Worm (Caenorhabditis elegans) whole organism, L4 larva: ENCODE data around the gene pgp-14.

Experiments used
- F10B5.3 ChIP-seq: sonication (generic microtip); optimal IDR thresholded peaks from 2 replicates; lab custom pipeline; 2016; ENCODE audit warnings: mild to moderate bottlenecking, missing genetic modification characterization, missing compliant biosample characterization
- F49E8.2 ChIP-seq: sonication (generic microtip); optimal IDR thresholded peaks from 2 replicates; lab custom pipeline; 2016; ENCODE audit warnings: missing compliant biosample characterization, mild to moderate bottlenecking, missing genetic modification characterization, borderline replicate concordance
- R02D3.7 ChIP-seq: fragments of 150-350 bp; sonication (generic microtip); optimal IDR thresholded peaks from 3 replicates; lab custom pipeline; 2014; ENCODE audit warnings: missing biosample characterization, missing genetic modification characterization
- T20F7.1 ChIP-seq: fragments of 200-800 bp; sonication (Bioruptor generic); optimal IDR thresholded peaks from 2 replicates; lab custom pipeline; 2018; ENCODE audit warnings: mild to moderate bottlenecking, missing genetic modification characterization, missing compliant biosample characterization
- Y48G9A.11 ChIP-seq: fragments of 200-800 bp; sonication (Bioruptor generic); IDR thresholded peaks from 2 replicates; pipeline ENCODE4 v1.3.6; 2022; ENCODE audit warnings: missing genetic modification reagents, missing genetic modification characterization, missing compliant biosample characterization
- aha-1 ChIP-seq: fragments of 150-350 bp; peaks from one replicate; lab custom pipeline; 2014; ENCODE audit warnings: missing biosample characterization, missing genetic modification characterization
- ceh-32 ChIP-seq: sonication (generic microtip); optimal IDR thresholded peaks from 2 replicates; lab custom pipeline; 2016; ENCODE audit warnings: mild to moderate bottlenecking, missing genetic modification characterization, missing compliant biosample characterization; ENCODE audit not compliant: poor library complexity
- ctbp-1 ChIP-seq: fragments of 200-800 bp; sonication (Bioruptor generic); IDR thresholded peaks from 2 replicates; pipeline ENCODE4 v1.3.6; 2022; ENCODE audit warnings: missing genetic modification reagents, missing genetic modification characterization, missing compliant biosample characterization
- daf-16 ChIP-seq, 3 experiments: sonication (generic microtip); optimal IDR thresholded peaks; 2 replicates each; lab custom pipeline; 2016 to 2017; ENCODE audit warnings: missing genetic modification characterization in 3 of 3, missing genetic modification reagents in 3 of 3, mild to moderate bottlenecking in 2 of 3, missing compliant biosample characterization in 2 of 3, missing biosample characterization in 1 of 3, moderate library complexity in 1 of 3
- daf-19 ChIP-seq: fragments of 200-800 bp; sonication (Bioruptor generic); conservative IDR thresholded peaks from 2 replicates; pipeline ENCODE4 v1.3.6; 2022; ENCODE audit warnings: missing genetic modification characterization, missing compliant biosample characterization
- dmd-6 ChIP-seq: fragments of 200-800 bp; sonication (Bioruptor generic); IDR thresholded peaks from 2 replicates; pipeline ENCODE4 v1.3.6; 2022; ENCODE audit warnings: missing genetic modification reagents, missing genetic modification characterization, missing compliant biosample characterization
- dve-1 ChIP-seq: sonication (generic microtip); optimal IDR thresholded peaks from 2 replicates; lab custom pipeline; 2017; ENCODE audit warnings: antibody characterized with exemption, mild to moderate bottlenecking, missing genetic modification characterization, missing compliant biosample characterization; ENCODE audit not compliant: insufficient read depth
- fkh-10 ChIP-seq: fragments of 150-350 bp; optimal IDR thresholded peaks from 2 replicates; lab custom pipeline; 2014; ENCODE audit warnings: missing biosample characterization, missing genetic modification reagents, missing genetic modification characterization
- hif-1 ChIP-seq, 2 experiments: sonication (generic microtip); optimal IDR thresholded peaks; 2 replicates each; lab custom pipeline; 2016 to 2017; ENCODE audit warnings: missing compliant biosample characterization in 2 of 2, missing genetic modification characterization in 2 of 2, missing genetic modification reagents in 2 of 2, missing genotype in 2 of 2, mild to moderate bottlenecking in 1 of 2
- hlh-11 ChIP-seq: fragments of 200-800 bp; sonication (Bioruptor generic); optimal IDR thresholded peaks from 2 replicates; lab custom pipeline; 2018; ENCODE audit warnings: mild to moderate bottlenecking, missing genetic modification characterization, missing compliant biosample characterization
- hlh-30 ChIP-seq: sonication (generic microtip); optimal IDR thresholded peaks from 2 replicates; lab custom pipeline; 2017; ENCODE audit warnings: antibody characterized with exemption, mild to moderate bottlenecking, missing genetic modification characterization, missing compliant biosample characterization; ENCODE audit not compliant: insufficient read depth
- jun-1 ChIP-seq: fragments of 150-350 bp; optimal IDR thresholded peaks from 2 replicates; lab custom pipeline; 2014; ENCODE audit warnings: missing biosample characterization, missing genetic modification reagents, missing genetic modification characterization
- lin-13 ChIP-seq: fragments of 150-350 bp; optimal IDR thresholded peaks from 2 replicates; lab custom pipeline; 2014; ENCODE audit warnings: missing biosample characterization, missing genetic modification reagents, missing genetic modification characterization
- lin-15B ChIP-seq: fragments of 150-350 bp; sonication (generic microtip); optimal IDR thresholded peaks from 3 replicates; lab custom pipeline; 2014; ENCODE audit warnings: missing biosample characterization, missing genetic modification characterization
- lin-29 ChIP-seq: fragments of 200-800 bp; sonication (Bioruptor generic); IDR thresholded peaks from 2 replicates; pipeline ENCODE4 v1.3.6; 2022; ENCODE audit warnings: missing genetic modification reagents, missing genetic modification characterization, missing compliant biosample characterization
- lsy-2 ChIP-seq, 2 experiments: fragments of 150-350 bp in 1 of 2; sonication (generic microtip) in 1 of 2; optimal IDR thresholded peaks; 2 replicates each; lab custom pipeline; 2014 to 2017; ENCODE audit warnings: missing biosample characterization in 2 of 2, missing genetic modification characterization in 2 of 2
- madf-5 ChIP-seq, 2 experiments: fragments of 200-800 bp; sonication (Bioruptor generic); IDR thresholded peaks; 2 replicates each; pipeline ENCODE4 v1.3.6; 2022; ENCODE audit warnings: missing compliant biosample characterization in 2 of 2, missing genetic modification characterization in 2 of 2
- mdl-1 ChIP-seq, 2 experiments: fragments of 150-350 bp in 1 of 2; sonication (generic microtip) in 1 of 2; optimal IDR thresholded peaks; 2 replicates each; lab custom pipeline; 2014 to 2017; ENCODE audit warnings: missing biosample characterization in 2 of 2, missing genetic modification characterization in 2 of 2
- mxl-2 ChIP-seq: fragments of 200-800 bp; sonication (Bioruptor generic); conservative IDR thresholded peaks from 2 replicates; pipeline ENCODE4 v1.3.6; 2022; ENCODE audit warnings: missing genetic modification reagents, missing genetic modification characterization, missing compliant biosample characterization
- mxl-3 ChIP-seq: fragments of 200-800 bp; sonication (Bioruptor generic); optimal IDR thresholded peaks from 2 replicates; lab custom pipeline; 2018; ENCODE audit warnings: mild to moderate bottlenecking, missing genetic modification characterization, missing compliant biosample characterization
- nhr-102 ChIP-seq: sonication (generic microtip); optimal IDR thresholded peaks from 2 replicates; lab custom pipeline; 2016; ENCODE audit warnings: mild to moderate bottlenecking, missing genetic modification characterization, moderate library complexity, missing compliant biosample characterization
- nhr-237 ChIP-seq: sonication (generic microtip); optimal IDR thresholded peaks from 2 replicates; lab custom pipeline; 2017; ENCODE audit warnings: missing biosample characterization, missing genetic modification characterization
- nhr-25 ChIP-seq: sonication (generic microtip); optimal IDR thresholded peaks from 2 replicates; lab custom pipeline; 2017; ENCODE audit warnings: missing genetic modification characterization, mild to moderate bottlenecking, missing compliant biosample characterization, antibody characterized with exemption, moderate library complexity, borderline replicate concordance; ENCODE audit not compliant: insufficient read depth
- nhr-28 ChIP-seq: fragments of 150-350 bp; optimal IDR thresholded peaks from 2 replicates; lab custom pipeline; 2014; ENCODE audit warnings: missing biosample characterization, missing genetic modification characterization
- nhr-48 ChIP-seq: sonication (generic microtip); optimal IDR thresholded peaks from 2 replicates; lab custom pipeline; 2016; ENCODE audit warnings: mild to moderate bottlenecking, missing genetic modification characterization, missing compliant biosample characterization
- nhr-77 ChIP-seq: fragments of 150-350 bp; optimal IDR thresholded peaks from 2 replicates; lab custom pipeline; 2014; ENCODE audit warnings: missing biosample characterization, missing genetic modification characterization
- pha-4 ChIP-seq, 2 experiments: fragments of 150-350 bp in 1 of 2; fragments of 200-800 bp in 1 of 2; sonication (Bioruptor generic) in 1 of 2; IDR thresholded peaks in 1 of 2; optimal IDR thresholded peaks in 1 of 2; 2 replicates each; pipeline versions ENCODE4 v1.3.6 to Lab custom; 2014 to 2022; ENCODE audit warnings: missing genetic modification characterization in 2 of 2, missing genetic modification reagents in 2 of 2, missing biosample characterization in 1 of 2, missing compliant biosample characterization in 1 of 2
- pqm-1 ChIP-seq: sonication (generic microtip); optimal IDR thresholded peaks from 2 replicates; lab custom pipeline; 2017; ENCODE audit warnings: missing biosample characterization, missing genetic modification characterization
- skn-1 ChIP-seq: fragments of 150-350 bp; optimal IDR thresholded peaks from 2 replicates; lab custom pipeline; 2014; ENCODE audit warnings: missing biosample characterization, missing genetic modification characterization
- spr-3 ChIP-seq: fragments of 200-800 bp; sonication (Bioruptor generic); optimal IDR thresholded peaks from 2 replicates; lab custom pipeline; 2018; ENCODE audit warnings: mild to moderate bottlenecking, missing genetic modification characterization, missing compliant biosample characterization
- tra-1 ChIP-seq: fragments of 200-800 bp; sonication (Bioruptor generic); IDR thresholded peaks from 2 replicates; pipeline ENCODE4 v1.3.6; 2022; ENCODE audit warnings: missing genetic modification reagents, missing genetic modification characterization, missing compliant biosample characterization
- ztf-11 ChIP-seq: fragments of 150-350 bp; optimal IDR thresholded peaks from 2 replicates; lab custom pipeline; 2014; ENCODE audit warnings: missing biosample characterization, missing genetic modification characterization
- ztf-7 ChIP-seq: fragments of 150-350 bp; optimal IDR thresholded peaks from 2 replicates; lab custom pipeline; 2014; ENCODE audit warnings: missing biosample characterization, missing genetic modification characterization

The pgp-14 gene

ce11 chrX:12769697-12770096 is 20.3 kb upstream of the pgp-14 start, which contains the start of gene ilc-17.1:
TSS of gene ilc-17.1 (minus strand) at chrX:12769797.
- TF ChIP-seq ztf-7 (tag; lab: Kevin White, UChicago) (no peak), spr-3 (GFP tag; lab: Kevin White, UChicago) (no peak), hlh-11 (tag; lab: Kevin White, UChicago) (no peak), mxl-3 (no peak), hlh-30 (no peak), F49E8.2 (tag; lab: Kevin White, UChicago) (no peak), daf-19 (GFP tag; lab: Robert Waterston, UW) (no peak), ceh-32 (no peak), jun-1 (tag; lab: Kevin White, UChicago) (no peak), nhr-28 (tag; lab: Kevin White, UChicago) (no peak), pqm-1 (no peak), lin-15B (tag; lab: Kevin White, UChicago) (no peak), pha-4 (GFP tag; IDR thresholded peaks at IDR 0.05; lab: Robert Waterston, UW) (no peak), pha-4 (tag; optimal IDR thresholded peaks at IDR 0.05; lab: Kevin White, UChicago) (no peak), ztf-11 (no peak), lin-13 (GFP tag; lab: Kevin White, UChicago) (no peak), fkh-10 (GFP tag; lab: Kevin White, UChicago) (no peak), nhr-77 (tag; lab: Kevin White, UChicago) (no peak), ctbp-1 (no peak)

ce11 chrX:12764009-12764408 is 14.6 kb upstream of the pgp-14 start:
- TF ChIP-seq R02D3.7 (no peak), mdl-1 (tag; optimal IDR thresholded peaks at IDR 0.05; lab: Kevin White, UChicago) (no peak), lsy-2 (tag; optimal IDR thresholded peaks at IDR 0.05; lab: Kevin White, UChicago) (no peak), lin-15B (tag; lab: Kevin White, UChicago) (no peak), F10B5.3 (no peak), ztf-11 (no peak), aha-1 (tag; lab: Kevin White, UChicago) (peak; percentile 93)

ce11 chrX:12761778-12762177 is 12.4 kb upstream of the pgp-14 start, which contains the start of gene cept-1:
TSS of gene cept-1 (plus strand) at chrX:12762078.
- 0 out of 2 replicates have a peak, but pooled peaks have one; percentile 4 for TF ChIP-seq dmd-6 (GFP tag; lab: Robert Waterston, UW)
- no peak for TF ChIP-seq tra-1 (GFP tag; lab: Robert Waterston, UW)

- TF ChIP-seq nhr-102 (tag; lab: Kevin White, UChicago) = no peak
- peak; percentile 4 for TF ChIP-seq dve-1 (tag; lab: Kevin White, UChicago)
- TF ChIP-seq lsy-2 (tag; optimal IDR thresholded peaks at IDR 0.05; lab: Kevin White, UChicago) = no peak
- TF ChIP-seq ceh-32 = no peak
- TF ChIP-seq madf-5 (GFP tag; IDR thresholded peaks at IDR 0.05; lab: Robert Waterston, UW) = no peak
- no peak for TF ChIP-seq skn-1 (tag; lab: Kevin White, UChicago)
- TF ChIP-seq nhr-28 (tag; lab: Kevin White, UChicago) = peak; percentile 35
- TF ChIP-seq nhr-48 (tag; lab: Kevin White, UChicago) = peak; percentile 43
- peak; percentile 75 for TF ChIP-seq hlh-30
- no peak for TF ChIP-seq hif-1 (tag; optimal IDR thresholded peaks at IDR 0.05; lab: Kevin White, UChicago)
- no peak for TF ChIP-seq mxl-2
- TF ChIP-seq dmd-6 (GFP tag; lab: Robert Waterston, UW) = peak; percentile 49
- TF ChIP-seq mxl-3 = peak; percentile 85
- peak in 1 of 2 experiments; percentile 87 for TF ChIP-seq mdl-1 (tag; optimal IDR thresholded peaks at IDR 0.05; lab: Kevin White, UChicago)
- TF ChIP-seq hlh-11 (tag; lab: Kevin White, UChicago) = peak; percentile 80
- peak; percentile 16 for TF ChIP-seq T20F7.1 (GFP tag; lab: Kevin White, UChicago)
- TF ChIP-seq nhr-25 = no peak
- TF ChIP-seq Y48G9A.11 (GFP tag; lab: Robert Waterston, UW) = no peak
- peak in 1 of 2 experiments; percentile 45 for TF ChIP-seq daf-16 (GFP tag; optimal IDR thresholded peaks at IDR 0.05; lab: Kevin White, UChicago)
- TF ChIP-seq daf-16 (tag; optimal IDR thresholded peaks at IDR 0.05; lab: Kevin White, UChicago) = no peak
- TF ChIP-seq lin-29 (GFP tag; lab: Robert Waterston, UW) = 0 out of 2 replicates have a peak, but pooled peaks have one; percentile 25
- TF ChIP-seq nhr-237 = no peak
- TF ChIP-seq tra-1 (GFP tag; lab: Robert Waterston, UW) = 0 out of 2 replicates have a peak, but pooled peaks have one; percentile 49
These were observed 12.0 kb upstream of the pgp-14 start for ce11 chrX:12761295-12761775.
